Worm (Caenorhabditis elegans) whole organism, L3 larva: ENCODE measurements around the gene kgb-1.

Experiments used
- egl-27 ChIP-seq: sonication (generic microtip); optimal IDR thresholded peaks from 4 replicates; lab custom pipeline; 2017; ENCODE audit warnings: missing biosample characterization, missing genetic modification reagents, missing genetic modification characterization
- elt-1 ChIP-seq: fragments of 150-350 bp; optimal IDR thresholded peaks from 2 replicates; lab custom pipeline; 2014; ENCODE audit warnings: missing biosample characterization, missing genetic modification characterization
- fos-1 ChIP-seq: fragments of 150-350 bp; optimal IDR thresholded peaks from 2 replicates; lab custom pipeline; 2014; ENCODE audit warnings: missing biosample characterization, missing genetic modification characterization
- pqm-1 ChIP-seq: fragments of 150-350 bp; optimal IDR thresholded peaks from 2 replicates; lab custom pipeline; 2017; ENCODE audit warnings: missing biosample characterization, missing genetic modification characterization, inconsistent platforms
- snpc-4 ChIP-seq: fragments of 150-350 bp; optimal IDR thresholded peaks from 2 replicates; lab custom pipeline; 2014; ENCODE audit warnings: missing biosample characterization, missing genetic modification characterization

DNA sequence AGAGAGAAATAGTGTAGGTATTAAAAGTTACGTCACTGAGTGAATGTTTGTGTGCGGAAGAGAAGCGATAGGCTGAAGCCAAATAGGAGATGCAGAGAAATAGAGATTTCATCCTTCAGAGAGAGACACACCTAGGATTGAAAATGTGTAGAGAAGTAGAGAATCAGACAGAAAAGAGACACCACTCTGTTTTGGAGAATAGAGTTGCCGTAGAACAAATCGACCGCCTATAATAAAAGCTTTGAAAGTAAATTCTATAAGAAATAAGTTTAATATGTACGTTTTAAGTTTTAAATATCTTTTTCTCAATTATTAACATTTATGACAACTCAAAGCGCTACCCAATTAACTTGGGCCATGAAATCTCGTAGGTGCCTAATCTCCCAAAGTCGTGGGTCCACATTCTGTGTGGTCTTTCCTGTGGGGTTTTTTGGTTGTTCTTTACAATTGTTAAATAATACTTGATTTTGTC is 621 bp upstream of the kgb-1 start, which contains the start of gene T07A9.12:
- no peak for TF ChIP-seq egl-27
- TF ChIP-seq elt-1 (tag; lab: Kevin White, UChicago): no peak
- TF ChIP-seq pqm-1 (tag; lab: Kevin White, UChicago): peak; percentile 58
- no peak for TF ChIP-seq fos-1 (tag; lab: Kevin White, UChicago)
- TF ChIP-seq snpc-4 (tag; lab: Kevin White, UChicago): peak; percentile 11
